Fruit fly (Drosophila melanogaster) whole organism, prepupa: Measurements from ENCODE around the gene X11L.

Experiments used
- Blimp-1 ChIP-seq: fragments of 200-800 bp; sonication (Bioruptor generic); optimal IDR thresholded peaks from 3 replicates; lab custom pipeline; 2017; ENCODE audit warnings: missing biosample characterization, missing genetic modification characterization, mild to moderate bottlenecking, moderate library complexity, missing genetic modification reagents
- CG10631 ChIP-seq: fragments of 200-800 bp; sonication (Bioruptor generic); optimal IDR thresholded peaks from 2 replicates; lab custom pipeline; 2016; ENCODE audit warnings: missing biosample characterization, missing genetic modification characterization
- CG10669 ChIP-seq: fragments of 200-800 bp; sonication (Bioruptor generic); optimal IDR thresholded peaks from 3 replicates; lab custom pipeline; 2018; ENCODE audit warnings: missing biosample characterization, mild to moderate bottlenecking, missing genetic modification characterization, moderate library complexity
- CG11294 ChIP-seq: fragments of 200-800 bp; sonication (Bioruptor generic); IDR thresholded peaks from 2 replicates; pipeline ENCODE4 v1.3.6; 2022; ENCODE audit warnings: missing biosample characterization, missing genetic modification characterization
- CG11762 ChIP-seq: fragments of 200-800 bp; sonication (Bioruptor generic); optimal IDR thresholded peaks from 3 replicates; lab custom pipeline; 2016; ENCODE audit warnings: missing biosample characterization, missing genetic modification characterization; ENCODE audit not compliant: insufficient read depth
- CG15336 ChIP-seq: fragments of 200-800 bp; sonication (Bioruptor generic); IDR thresholded peaks from 2 replicates; pipeline ENCODE4 v1.3.6; 2022; ENCODE audit warnings: missing biosample characterization, missing genetic modification characterization
- CG1621 ChIP-seq: fragments of 200-800 bp; sonication (Bioruptor generic); optimal IDR thresholded peaks from 3 replicates; lab custom pipeline; 2018; ENCODE audit warnings: missing biosample characterization, mild to moderate bottlenecking, missing genetic modification characterization
- CG16779 ChIP-seq: fragments of 200-800 bp; sonication (Bioruptor generic); optimal IDR thresholded peaks from 3 replicates; lab custom pipeline; 2017; ENCODE audit warnings: missing biosample characterization, mild to moderate bottlenecking, missing genetic modification characterization
- CG3032 ChIP-seq: fragments of 200-800 bp; optimal IDR thresholded peaks from 2 replicates; lab custom pipeline; 2019; ENCODE audit warnings: missing biosample characterization, mild to moderate bottlenecking, missing genetic modification characterization, moderate library complexity
- CG32006 ChIP-seq: fragments of 200-800 bp; sonication (Bioruptor generic); optimal IDR thresholded peaks from 3 replicates; lab custom pipeline; 2017; ENCODE audit warnings: missing biosample characterization, mild to moderate bottlenecking, missing genetic modification characterization
- CG34406 ChIP-seq: fragments of 200-800 bp; sonication (Bioruptor generic); optimal IDR thresholded peaks from 3 replicates; lab custom pipeline; 2016; ENCODE audit warnings: missing biosample characterization, missing genetic modification characterization
- CG3919 ChIP-seq: fragments of 200-800 bp; sonication (Bioruptor generic); optimal IDR thresholded peaks from 3 replicates; lab custom pipeline; 2016; ENCODE audit warnings: missing biosample characterization, missing genetic modification characterization
- CG4318 ChIP-seq: fragments of 200-800 bp; sonication (Bioruptor generic); optimal IDR thresholded peaks from 3 replicates; lab custom pipeline; 2017; ENCODE audit warnings: missing biosample characterization, mild to moderate bottlenecking, missing genetic modification characterization
- CG6792 ChIP-seq: fragments of 200-800 bp; sonication (Bioruptor generic); optimal IDR thresholded peaks from 3 replicates; lab custom pipeline; 2016; ENCODE audit warnings: missing biosample characterization, missing genetic modification characterization
- CG6808 ChIP-seq: fragments of 200-800 bp; sonication (Bioruptor generic); optimal IDR thresholded peaks from 3 replicates; lab custom pipeline; 2017; ENCODE audit warnings: missing biosample characterization, missing genetic modification characterization, mild to moderate bottlenecking, moderate library complexity, missing genetic modification reagents
- CG6854 ChIP-seq: fragments of 200-800 bp; sonication (Bioruptor generic); optimal IDR thresholded peaks from 2 replicates; lab custom pipeline; 2017; ENCODE audit warnings: missing biosample characterization, mild to moderate bottlenecking, missing genetic modification characterization
- CG7368 ChIP-seq: fragments of 200-800 bp; sonication (Bioruptor generic); optimal IDR thresholded peaks from 3 replicates; lab custom pipeline; 2016; ENCODE audit warnings: missing biosample characterization, missing genetic modification characterization
- CG8119 ChIP-seq: fragments of 200-800 bp; sonication (Bioruptor generic); IDR thresholded peaks from 3 replicates; pipeline ENCODE4 v1.3.6; 2022; ENCODE audit warnings: missing biosample characterization, missing genetic modification characterization
- CG8319 ChIP-seq: fragments of 200-800 bp; sonication (Bioruptor generic); optimal IDR thresholded peaks from 3 replicates; lab custom pipeline; 2016; ENCODE audit warnings: missing biosample characterization, missing genetic modification characterization
- CG8632 ChIP-seq: fragments of 200-800 bp; sonication (Bioruptor generic); optimal IDR thresholded peaks from 3 replicates; lab custom pipeline; 2016; ENCODE audit warnings: missing biosample characterization, missing genetic modification characterization
- CG9139 ChIP-seq: fragments of 200-800 bp; sonication (Bioruptor generic); optimal IDR thresholded peaks from 3 replicates; lab custom pipeline; 2017; ENCODE audit warnings: missing biosample characterization, mild to moderate bottlenecking, missing genetic modification characterization
- Eip75B ChIP-seq: fragments of 200-800 bp; sonication (Bioruptor generic); optimal IDR thresholded peaks from 3 replicates; lab custom pipeline; 2016; ENCODE audit warnings: missing biosample characterization, missing genetic modification characterization
- Eip78C ChIP-seq: fragments of 200-800 bp; sonication (Bioruptor generic); peaks from one replicate; lab custom pipeline; 2016; ENCODE audit warnings: missing biosample characterization, missing genetic modification characterization
- Eip93F ChIP-seq: fragments of 200-800 bp; sonication (Bioruptor generic); optimal IDR thresholded peaks from 2 replicates; lab custom pipeline; 2016; ENCODE audit warnings: missing biosample characterization, mild to moderate bottlenecking, missing genetic modification characterization
- Ets21C ChIP-seq: fragments of 200-800 bp; sonication (Bioruptor generic); optimal IDR thresholded peaks from 3 replicates; lab custom pipeline; 2016; ENCODE audit warnings: missing biosample characterization, missing genetic modification characterization
- Ets96B ChIP-seq: fragments of 200-800 bp; optimal IDR thresholded peaks from 2 replicates; lab custom pipeline; 2019; ENCODE audit warnings: missing biosample characterization, mild to moderate bottlenecking, missing genetic modification characterization, moderate library complexity
- Gug ChIP-seq: fragments of 200-800 bp; sonication (Bioruptor generic); IDR thresholded peaks from 2 replicates; pipeline ENCODE4 v1.3.6; 2022; ENCODE audit warnings: missing biosample characterization, missing genetic modification characterization
- Hr38 ChIP-seq: sonication (Bioruptor generic); optimal IDR thresholded peaks from 2 replicates; lab custom pipeline; 2016; ENCODE audit warnings: missing biosample characterization, missing genetic modification characterization
- Hr39 ChIP-seq: fragments of 200-800 bp; sonication (Bioruptor generic); optimal IDR thresholded peaks from 2 replicates; lab custom pipeline; 2016; ENCODE audit warnings: missing biosample characterization, missing genetic modification characterization
- Hr4 ChIP-seq: fragments of 200-800 bp; sonication (Bioruptor generic); optimal IDR thresholded peaks from 3 replicates; lab custom pipeline; 2016; ENCODE audit warnings: missing biosample characterization, missing genetic modification characterization
- Lpt ChIP-seq: fragments of 200-800 bp; sonication (Bioruptor generic); optimal IDR thresholded peaks from 3 replicates; lab custom pipeline; 2016; ENCODE audit warnings: missing biosample characterization, missing genetic modification characterization
- OdsH ChIP-seq: fragments of 200-800 bp; sonication (Bioruptor generic); optimal IDR thresholded peaks from 3 replicates; lab custom pipeline; 2016; ENCODE audit warnings: missing biosample characterization, missing genetic modification characterization
- Smox ChIP-seq: fragments of 200-800 bp; sonication (Bioruptor generic); optimal IDR thresholded peaks from 3 replicates; lab custom pipeline; 2016; ENCODE audit warnings: missing biosample characterization, missing genetic modification characterization
- Sox102F ChIP-seq: fragments of 200-800 bp; sonication (Bioruptor generic); optimal IDR thresholded peaks from 2 replicates; lab custom pipeline; 2016; ENCODE audit warnings: missing biosample characterization, mild to moderate bottlenecking, missing genetic modification characterization
- Sox15 ChIP-seq: fragments of 200-800 bp; sonication (Bioruptor generic); optimal IDR thresholded peaks from 3 replicates; lab custom pipeline; 2016; ENCODE audit warnings: missing biosample characterization, missing genetic modification characterization
- achi ChIP-seq: fragments of 200-800 bp; sonication (Bioruptor generic); optimal IDR thresholded peaks from 3 replicates; lab custom pipeline; 2016; ENCODE audit warnings: missing biosample characterization, missing genetic modification characterization
- acj6 ChIP-seq: fragments of 200-800 bp; sonication (Bioruptor generic); optimal IDR thresholded peaks from 3 replicates; lab custom pipeline; 2016; ENCODE audit warnings: missing biosample characterization, missing genetic modification characterization
- dac ChIP-seq: fragments of 200-800 bp; sonication (Bioruptor generic); optimal IDR thresholded peaks from 2 replicates; lab custom pipeline; 2017; ENCODE audit warnings: missing biosample characterization, mild to moderate bottlenecking, missing genetic modification characterization
- dsx ChIP-seq: fragments of 200-800 bp; optimal IDR thresholded peaks from 3 replicates; lab custom pipeline; 2019; ENCODE audit warnings: missing biosample characterization, mild to moderate bottlenecking, missing genetic modification characterization, moderate library complexity; ENCODE audit not compliant: poor library complexity, severe bottlenecking
- eg ChIP-seq: fragments of 200-800 bp; sonication (Bioruptor generic); IDR thresholded peaks from 3 replicates; pipeline ENCODE4 v1.3.6; 2022; ENCODE audit warnings: missing biosample characterization, missing genetic modification characterization
- esn ChIP-seq: fragments of 200-800 bp; sonication (Bioruptor generic); optimal IDR thresholded peaks from 2 replicates; lab custom pipeline; 2016; ENCODE audit warnings: missing biosample characterization, mild to moderate bottlenecking, missing genetic modification characterization, moderate library complexity
- fd59A ChIP-seq: fragments of 200-800 bp; sonication (Bioruptor generic); optimal IDR thresholded peaks from 2 replicates; lab custom pipeline; 2017; ENCODE audit warnings: missing biosample characterization, mild to moderate bottlenecking, missing genetic modification characterization, missing genetic modification reagents
- fd85E ChIP-seq: fragments of 200-800 bp; sonication (Bioruptor generic); optimal IDR thresholded peaks from 3 replicates; lab custom pipeline; 2016; ENCODE audit warnings: missing biosample characterization, missing genetic modification characterization
- fkh ChIP-seq: fragments of 200-800 bp; sonication (Bioruptor generic); optimal IDR thresholded peaks from 3 replicates; lab custom pipeline; 2017; ENCODE audit warnings: missing biosample characterization, mild to moderate bottlenecking, missing genetic modification characterization, moderate library complexity
- lz ChIP-seq: fragments of 200-800 bp; sonication (Bioruptor generic); optimal IDR thresholded peaks from 3 replicates; lab custom pipeline; 2016; ENCODE audit warnings: missing biosample characterization, missing genetic modification characterization
- net ChIP-seq: fragments of 200-800 bp; sonication (Bioruptor generic); optimal IDR thresholded peaks from 3 replicates; lab custom pipeline; 2016; ENCODE audit warnings: missing biosample characterization, missing genetic modification characterization
- pdm3 ChIP-seq: fragments of 200-800 bp; sonication (Bioruptor generic); optimal IDR thresholded peaks from 3 replicates; lab custom pipeline; 2016; ENCODE audit warnings: missing biosample characterization, missing genetic modification characterization
- salr ChIP-seq, 2 experiments: fragments of 200-800 bp; sonication (Bioruptor generic); optimal IDR thresholded peaks; 3 replicates each; lab custom pipeline; 2016 to 2018; ENCODE audit warnings: missing biosample characterization in 2 of 2, missing genetic modification characterization in 2 of 2, mild to moderate bottlenecking in 1 of 2
- spab ChIP-seq: fragments of 200-800 bp; sonication (Bioruptor generic); optimal IDR thresholded peaks from 2 replicates; lab custom pipeline; 2017; ENCODE audit warnings: missing biosample characterization, mild to moderate bottlenecking, missing genetic modification characterization, missing genetic modification reagents
- ss ChIP-seq, 2 experiments: fragments of 200-800 bp; sonication (Bioruptor generic); optimal IDR thresholded peaks; 2 replicates in 1 of 2; 3 replicates in 1 of 2; lab custom pipeline; 2017 to 2018; ENCODE audit warnings: mild to moderate bottlenecking in 2 of 2, missing biosample characterization in 2 of 2, missing genetic modification characterization in 2 of 2, moderate library complexity in 1 of 2
- topi ChIP-seq: fragments of 200-800 bp; sonication (Bioruptor generic); optimal IDR thresholded peaks from 3 replicates; lab custom pipeline; 2016; ENCODE audit warnings: missing biosample characterization, missing genetic modification characterization
- vri ChIP-seq: fragments of 200-800 bp; sonication (Bioruptor generic); optimal IDR thresholded peaks from 3 replicates; lab custom pipeline; 2016; ENCODE audit warnings: missing biosample characterization, mild to moderate bottlenecking, missing genetic modification characterization

Gene X11L

DNA sequence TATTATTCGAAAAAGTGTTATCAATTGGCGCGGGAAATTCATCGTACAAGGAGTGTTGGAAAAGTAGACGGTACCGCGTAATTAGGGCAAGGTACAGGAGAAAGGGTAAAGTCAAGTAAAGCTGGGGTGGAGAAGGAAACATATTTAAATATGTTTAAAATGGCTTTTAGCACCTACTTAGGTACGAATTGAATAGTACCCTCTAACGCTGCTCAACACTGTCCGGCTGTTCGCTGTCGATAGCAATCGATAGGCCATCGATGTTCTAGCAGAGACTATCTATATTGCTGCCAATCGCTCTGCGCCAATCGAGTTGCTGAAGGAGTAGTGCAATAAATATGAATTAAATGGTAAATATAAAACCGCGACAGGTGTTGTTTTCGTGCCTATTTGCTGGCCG is at the start of gene X11L:
Gene X11L (plus strand): TSS at position 279 of the 400 bp plus-strand sequence.
- TF ChIP-seq Hr4 (GFP tag; lab: Kevin White, UChicago): peak; percentile 66
- TF ChIP-seq CG15336: 0 out of 2 replicates have a peak, but pooled peaks have one; percentile 25
- TF ChIP-seq achi (GFP tag; lab: Kevin White, UChicago): peak; percentile 65
- TF ChIP-seq CG11294 (GFP tag; lab: Robert Waterston, UW): no peak
- peak; percentile 73 for TF ChIP-seq vri (GFP tag; lab: Kevin White, UChicago)
- peak; percentile 40 for TF ChIP-seq CG3032 (tag; lab: Kevin White, UChicago)
- no peak for TF ChIP-seq fd85E
- TF ChIP-seq Lpt: no peak
- TF ChIP-seq CG16779: no peak
- no peak for TF ChIP-seq OdsH
- TF ChIP-seq CG10631 (GFP tag; lab: Kevin White, UChicago): peak; percentile 78
- no peak for TF ChIP-seq Eip93F (GFP tag; lab: Kevin White, UChicago)
- peak; percentile 35 for TF ChIP-seq CG11762 (GFP tag; lab: Kevin White, UChicago)
- peak in 1 of 2 experiments; percentile 59 for TF ChIP-seq ss (GFP tag; optimal IDR thresholded peaks at IDR 0.05; lab: Kevin White, UChicago)
- TF ChIP-seq Hr38 (GFP tag; lab: Kevin White, UChicago): no peak
- no peak for TF ChIP-seq CG10669 (GFP tag; lab: Kevin White, UChicago)
- peak; percentile 82 for TF ChIP-seq esn (GFP tag; lab: Kevin White, UChicago)
- peak; percentile 51 for TF ChIP-seq CG8319 (GFP tag; lab: Kevin White, UChicago)
- peak; percentile 70 for TF ChIP-seq CG6792 (GFP tag; lab: Kevin White, UChicago)
- no peak for TF ChIP-seq CG32006 (GFP tag; lab: Kevin White, UChicago)
- TF ChIP-seq Blimp-1 (GFP tag; lab: Kevin White, UChicago): peak; percentile 7
- no peak for TF ChIP-seq fd59A (GFP tag; lab: Kevin White, UChicago)
- peak; percentile 73 for TF ChIP-seq Ets21C (GFP tag; lab: Kevin White, UChicago)
- TF ChIP-seq lz (GFP tag; lab: Kevin White, UChicago): peak; percentile 81
- peak; percentile 60 for TF ChIP-seq Eip75B (GFP tag; lab: Kevin White, UChicago)
- peak; percentile 40 for TF ChIP-seq CG9139 (GFP tag; lab: Kevin White, UChicago)
- TF ChIP-seq Eip78C (GFP tag; lab: Kevin White, UChicago): peak; percentile 93
- TF ChIP-seq CG6854 (GFP tag; lab: Kevin White, UChicago): no peak
- peak in 1 of 2 experiments; percentile 38 for TF ChIP-seq salr (GFP tag; optimal IDR thresholded peaks at IDR 0.05; lab: Kevin White, UChicago)
- TF ChIP-seq net (GFP tag; lab: Kevin White, UChicago): peak; percentile 57
- peak; percentile 32 for TF ChIP-seq dsx (GFP tag; lab: Kevin White, UChicago)
- TF ChIP-seq CG7368 (GFP tag; lab: Kevin White, UChicago): peak; percentile 57
- peak; percentile 21 for TF ChIP-seq dac (GFP tag; lab: Kevin White, UChicago)
- TF ChIP-seq Hr39 (GFP tag; lab: Kevin White, UChicago): peak; percentile 82
- TF ChIP-seq CG34406 (GFP tag; lab: Kevin White, UChicago): peak; percentile 39
- TF ChIP-seq Sox15 (GFP tag; lab: Kevin White, UChicago): peak; percentile 56
- no peak for TF ChIP-seq fkh (GFP tag; lab: Kevin White, UChicago)
- TF ChIP-seq CG8632 (GFP tag; lab: Kevin White, UChicago): no peak
- TF ChIP-seq Sox102F (GFP tag; lab: Kevin White, UChicago): peak; percentile 73
- no peak for TF ChIP-seq CG6808 (GFP tag; lab: Kevin White, UChicago)
- no peak for TF ChIP-seq CG4318 (GFP tag; lab: Kevin White, UChicago)
- peak; percentile 44 for TF ChIP-seq Gug (GFP tag; lab: Robert Waterston, UW)
- peak; percentile 80 for TF ChIP-seq pdm3
- peak; percentile 34 for TF ChIP-seq Ets96B
- peak; percentile 77 for TF ChIP-seq CG3919 (GFP tag; lab: Kevin White, UChicago)
- peak; percentile 68 for TF ChIP-seq Smox
- peak; percentile 79 for TF ChIP-seq topi
- peak; percentile 44 for TF ChIP-seq CG1621 (tag; lab: Kevin White, UChicago)
- TF ChIP-seq eg (GFP tag; lab: Robert Waterston, UW): peak; percentile 61; the same call in 2 of the 3 replicates
- TF ChIP-seq acj6 (GFP tag; lab: Kevin White, UChicago): peak; percentile 64
- TF ChIP-seq spab (GFP tag; lab: Kevin White, UChicago): no peak
- no peak for TF ChIP-seq CG8119
